Worm (Caenorhabditis elegans) whole organism, L1 larva: Measurements from ENCODE around the gene col-156.
"Not testable (repeated sequence)": the region's sequence is repeated elsewhere in the genome, so short reads cannot be mapped to it uniquely, and the experiment has no call there.

Experiments
- elt-2 ChIP-seq: sonication (generic microtip); optimal IDR thresholded peaks from 2 replicates; lab custom pipeline; 2016; ENCODE audit warnings: missing genetic modification characterization, mild to moderate bottlenecking, inconsistent platforms, missing compliant biosample characterization, missing genetic modification reagents
- mab-9 ChIP-seq: fragments of 200-800 bp; sonication (Bioruptor generic); IDR thresholded peaks from 2 replicates; pipeline ENCODE4 v1.3.6; 2022; ENCODE audit warnings: missing genetic modification reagents, missing genetic modification characterization, missing compliant biosample characterization
- mep-1 ChIP-seq: fragments of 150-350 bp; optimal IDR thresholded peaks from 2 replicates; lab custom pipeline; 2014; ENCODE audit warnings: missing biosample characterization, missing genetic modification characterization

ce11 chrV:11483580-11484092 is 33.5 kb upstream of the col-156 start, which contains the start of gene col-157:
- TF ChIP-seq mab-9; mep-1 (tag; lab: Kevin White, UChicago); elt-2 (tag; lab: Kevin White, UChicago): not testable (repeated sequence)
